Fruit fly (Drosophila melanogaster): ENCODE data around the gene CG12811.

DNA sequence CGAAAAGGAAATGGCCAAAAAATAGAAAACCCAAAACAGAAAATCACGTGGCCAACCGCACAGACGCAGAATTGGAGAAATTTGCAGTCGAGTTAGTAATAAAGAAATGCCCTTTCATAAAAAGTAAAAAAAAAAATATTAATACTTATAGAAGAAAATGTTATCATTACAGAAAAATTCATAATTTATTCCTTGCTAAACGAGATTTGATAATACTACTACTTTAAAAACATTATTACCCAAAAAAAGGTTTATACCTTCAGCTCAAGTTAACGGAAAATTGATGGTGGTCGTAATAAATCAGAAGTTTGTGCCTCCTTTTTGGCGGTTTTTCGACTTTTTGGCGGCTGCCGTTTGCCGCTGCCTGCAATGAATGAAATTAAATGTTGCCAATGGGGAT, 20.2 kb downstream of the CG12811 start:
- TF ChIP-seq usp (GFP tag; optimal IDR thresholded peaks at IDR 0.05), result no peak
- no peak for TF ChIP-seq Vsx2 (GFP tag; optimal IDR thresholded peaks at IDR 0.05; ENCODE audit: partially characterized antibody)
- no peak for TF ChIP-seq sv (GFP tag; optimal IDR thresholded peaks at IDR 0.05)
- no peak for TF ChIP-seq ey (GFP tag; optimal IDR thresholded peaks at IDR 0.05)
- TF ChIP-seq tai (GFP tag; optimal IDR thresholded peaks at IDR 0.05), result no peak
- no peak for TF ChIP-seq Hr78 (GFP tag; optimal IDR thresholded peaks at IDR 0.05)
- no peak for TF ChIP-seq CG9705 (GFP tag; optimal IDR thresholded peaks at IDR 0.05)
- TF ChIP-seq dl (GFP tag; optimal IDR thresholded peaks at IDR 0.05; ENCODE audit: insufficient read depth in 1 of 2, partially characterized antibody in 2 of 2), result no peak
- no peak for TF ChIP-seq Myc (optimal IDR thresholded peaks at IDR 0.05)
- TF ChIP-seq Jra (GFP tag; optimal IDR thresholded peaks at IDR 0.05), result no peak
- TF ChIP-seq psq (GFP tag; optimal IDR thresholded peaks at IDR 0.05), result no peak
- TF ChIP-seq Sp1 (GFP tag; optimal IDR thresholded peaks at IDR 0.05), result no peak
